Fruit fly (Drosophila melanogaster): Measurements from ENCODE around the gene GstD3.

The GstD3 gene

DNA sequence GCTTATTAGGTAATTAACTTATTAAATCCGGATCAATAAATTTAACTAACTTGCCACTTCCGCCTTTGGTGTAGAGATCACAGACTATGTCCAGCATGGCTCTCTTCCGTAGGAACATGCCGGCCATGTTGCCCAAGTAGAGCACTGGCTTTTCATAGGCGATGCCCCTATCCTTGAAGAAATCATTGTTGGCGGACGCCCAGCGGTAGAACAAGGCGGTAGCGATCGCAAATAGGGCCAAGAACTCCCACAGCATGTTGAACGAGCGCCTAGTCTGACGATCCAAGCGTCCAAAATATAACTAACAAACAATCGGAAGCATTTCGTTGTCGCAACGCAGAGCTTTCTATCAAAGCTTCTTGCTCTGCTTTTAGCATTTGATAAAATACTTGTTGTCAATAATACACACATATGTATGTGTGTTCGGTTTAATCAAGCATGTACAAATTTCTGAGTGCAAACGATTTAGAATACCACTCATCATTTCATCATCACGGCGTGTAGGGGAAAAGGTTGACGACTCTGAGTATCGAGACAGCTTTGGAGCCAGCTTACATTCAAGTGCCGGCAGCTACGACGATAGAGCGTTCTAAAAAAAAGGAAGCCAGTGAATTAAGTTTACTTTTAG lies 25.9 kb downstream of the GstD3 start, which contains the start of gene Cyp9f3:
Gene Cyp9f3, minus strand, starts transcription at position 310 of the 628 bp plus-strand sequence.
- TF ChIP-seq CG15514 (GFP tag; optimal IDR thresholded peaks at IDR 0.05) (peak; percentile 3), CG1024 (GFP tag; IDR thresholded peaks at IDR 0.05) (no peak), Atf6 (GFP tag; IDR thresholded peaks at IDR 0.05) (0 out of 2 replicates have a peak, but pooled peaks have one; percentile 7), gro (GFP tag; optimal IDR thresholded peaks at IDR 0.05) (peak; percentile 14), CG11504 (tag; optimal IDR thresholded peaks at IDR 0.05) (no peak), CG3838 (GFP tag; optimal IDR thresholded peaks at IDR 0.05) (peak; percentile 10), CG10979 (tag; optimal IDR thresholded peaks at IDR 0.05) (no peak), CG4282 (GFP tag; optimal IDR thresholded peaks at IDR 0.05) (no peak), chinmo (GFP tag; IDR thresholded peaks at IDR 0.05; ENCODE audit: partially characterized antibody) (0 out of 4 replicates have a peak, but pooled peaks have one; percentile 43), CG42726 (GFP tag; IDR thresholded peaks at IDR 0.05; ENCODE audit: partially characterized antibody) (peak; percentile 46; the same call in 1 of the 2 replicates), CG13287 (GFP tag; IDR thresholded peaks at IDR 0.05; ENCODE audit: partially characterized antibody) (peak; percentile 25; the same call in 1 of the 2 replicates), dysf (GFP tag; IDR thresholded peaks at IDR 0.05) (0 out of 3 replicates have a peak, but pooled peaks have one; percentile 22), chm (GFP tag; IDR thresholded peaks at IDR 0.05) (peak; percentile 43), CG8281 (tag; optimal IDR thresholded peaks at IDR 0.05) (peak; percentile 8), mirr (GFP tag; optimal IDR thresholded peaks at IDR 0.05) (peak; percentile 69), nerfin-1 (tag; optimal IDR thresholded peaks at IDR 0.05) (no peak), CG12071 (GFP tag; optimal IDR thresholded peaks at IDR 0.05) (peak; percentile 19), z (GFP tag; IDR thresholded peaks at IDR 0.05) (peak; percentile 88), CG31224 (GFP tag; IDR thresholded peaks at IDR 0.05) (no peak), Ptx1 (GFP tag; IDR thresholded peaks at IDR 0.05) (no peak), lab (GFP tag; optimal IDR thresholded peaks at IDR 0.05) (peak; percentile 25), Ets65A (GFP tag) (peak; percentile 50), Pdp1 (GFP tag; optimal IDR thresholded peaks at IDR 0.05) (peak in 1 of 2 experiments; percentile 17), CG10274 (GFP tag; optimal IDR thresholded peaks at IDR 0.05) (peak; percentile 63), crp (GFP tag; optimal IDR thresholded peaks at IDR 0.05) (no peak), Dref (GFP tag; IDR thresholded peaks at IDR 0.05) (0 out of 2 replicates have a peak, but pooled peaks have one; percentile 10), CG34376 (GFP tag; optimal IDR thresholded peaks at IDR 0.05) (peak; percentile 96), corto (GFP tag; optimal IDR thresholded peaks at IDR 0.05) (no peak), CG10543 (GFP tag; optimal IDR thresholded peaks at IDR 0.05) (peak; percentile 79), pan (optimal IDR thresholded peaks at IDR 0.05) (no peak), pan (GFP tag; optimal IDR thresholded peaks at IDR 0.05 in 1 of 2, IDR thresholded peaks at IDR 0.05 in 1 of 2) (no peak), sens (GFP tag) (peak; percentile 1), CG32767 (GFP tag; IDR thresholded peaks at IDR 0.05) (0 out of 2 replicates have a peak, but pooled peaks have one; percentile 9), HmgZ (tag; optimal IDR thresholded peaks at IDR 0.05) (peak; percentile 13), exex (tag; optimal IDR thresholded peaks at IDR 0.05) (peak; percentile 53), cg (GFP tag; optimal IDR thresholded peaks at IDR 0.05) (peak; percentile 40), nerfin-2 (GFP tag; IDR thresholded peaks at IDR 0.05; ENCODE audit: partially characterized antibody) (0 out of 2 replicates have a peak, but pooled peaks have one; percentile 20), MTF-1 (GFP tag; optimal IDR thresholded peaks at IDR 0.05; ENCODE audit: borderline replicate concordance) (peak; percentile 22), phol (tag; optimal IDR thresholded peaks at IDR 0.05) (no peak), amos (GFP tag; IDR thresholded peaks at IDR 0.05; ENCODE audit: partially characterized antibody) (peak; percentile 33; the same call in 1 of the 2 replicates), MESR4 (GFP tag; optimal IDR thresholded peaks at IDR 0.05) (no peak), CG13424 (tag; optimal IDR thresholded peaks at IDR 0.05) (no peak), bbx (GFP tag; IDR thresholded peaks at IDR 0.05; ENCODE audit: partially characterized antibody) (0 out of 2 replicates have a peak, but pooled peaks have one; percentile 9), Jarid2 (GFP tag; optimal IDR thresholded peaks at IDR 0.05) (peak; percentile 54), pfk (GFP tag; optimal IDR thresholded peaks at IDR 0.05) (no peak), nom (GFP tag; optimal IDR thresholded peaks at IDR 0.05) (no peak), ftz-f1 (GFP tag; optimal IDR thresholded peaks at IDR 0.05) (peak; percentile 75)
